Fruit fly (Drosophila melanogaster) S2 (cell line): ENCODE results near the gene Idh3b.

Experiments used
- CG8478 ChIP-seq: fragments of >200 bp; optimal IDR thresholded peaks from 2 replicates; lab custom pipeline; 2018
- CTCF ChIP-seq, 2 experiments: fragments of >200 bp; optimal IDR thresholded peaks; 2 replicates each; lab custom pipeline; 2018

Idh3b gene

DNA sequence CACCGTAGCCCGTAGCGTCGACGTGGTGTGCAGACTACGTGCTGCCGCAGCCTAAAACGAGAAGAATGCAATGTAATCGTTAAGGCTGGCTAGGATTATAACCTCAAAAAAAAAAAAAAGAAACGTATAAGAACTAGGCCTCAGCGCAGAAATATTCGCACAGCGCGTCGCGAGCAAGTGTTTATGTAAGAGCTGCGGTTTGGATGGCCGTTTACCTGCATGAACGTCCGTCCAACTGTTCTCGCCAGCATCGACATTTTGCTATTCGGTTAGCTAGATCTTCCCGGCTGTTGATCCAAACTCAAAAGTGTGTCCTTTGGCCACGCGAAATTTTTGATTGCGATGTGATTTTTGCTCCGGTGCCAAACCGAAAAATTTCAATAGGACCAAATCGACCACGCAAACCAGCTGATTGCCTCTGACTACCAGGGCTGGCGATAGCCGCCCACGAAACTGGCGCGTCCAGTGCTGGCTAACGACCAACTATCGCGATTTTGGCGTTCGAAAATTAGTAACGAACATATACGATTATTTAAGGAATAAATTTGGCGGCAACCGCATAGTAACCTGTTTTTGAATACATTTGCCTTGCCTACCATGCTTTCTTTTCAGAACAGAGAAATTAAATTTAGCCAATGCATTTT lies at the start of gene Idh3b:
TSS of gene Idh3b (minus strand) at position 606 of the 644 bp plus-strand sequence.
- TF ChIP-seq CG8478 (no peak), CTCF (optimal IDR thresholded peaks at IDR 0.05; lab: Kevin White, UChicago) (peak; percentile 6 to 39)

DNA sequence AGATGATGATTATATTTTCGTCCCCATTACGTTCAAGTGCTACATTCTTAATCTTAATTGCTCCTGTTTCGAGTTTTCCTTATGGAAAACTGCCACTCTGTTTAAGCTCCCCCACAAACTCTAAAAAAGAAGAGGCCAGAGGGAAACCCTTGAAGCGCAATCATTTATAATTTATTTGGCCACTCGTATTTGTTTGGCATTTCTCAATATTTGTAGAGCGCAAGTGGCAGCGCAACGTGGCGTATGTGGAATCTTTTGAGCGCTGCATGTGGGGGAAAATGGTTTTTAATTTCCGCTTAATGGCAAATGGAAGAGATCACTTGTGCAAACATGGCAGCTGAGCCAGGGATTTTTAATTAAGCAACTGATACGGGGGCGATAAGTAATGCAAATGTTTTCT lies 48.1 kb upstream of the Idh3b start:
- TF ChIP-seq CG8478 = no peak
- no peak for TF ChIP-seq CTCF (optimal IDR thresholded peaks at IDR 0.05; lab: Kevin White, UChicago)

DNA sequence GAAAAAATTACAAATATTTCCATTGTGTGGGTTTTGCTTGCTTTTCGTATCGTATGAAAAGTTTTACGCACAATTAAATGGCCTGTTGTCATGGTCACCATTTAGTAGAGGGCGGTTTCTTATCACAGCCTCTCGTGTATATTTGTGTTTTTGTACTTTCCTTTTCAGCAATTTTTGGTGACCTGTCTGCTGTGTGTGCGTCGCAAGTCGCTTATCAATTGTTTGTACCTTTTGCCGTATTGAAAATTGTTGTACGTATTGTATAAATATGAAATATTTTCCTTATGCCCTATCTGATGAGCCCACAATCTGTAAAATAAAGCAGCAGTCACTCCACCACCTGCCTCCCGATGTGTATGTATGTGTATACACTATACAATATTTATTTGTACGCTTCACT lies 47.3 kb upstream of the Idh3b start:
- no peak for TF ChIP-seq CG8478
- no peak for TF ChIP-seq CTCF (optimal IDR thresholded peaks at IDR 0.05; lab: Kevin White, UChicago)

DNA sequence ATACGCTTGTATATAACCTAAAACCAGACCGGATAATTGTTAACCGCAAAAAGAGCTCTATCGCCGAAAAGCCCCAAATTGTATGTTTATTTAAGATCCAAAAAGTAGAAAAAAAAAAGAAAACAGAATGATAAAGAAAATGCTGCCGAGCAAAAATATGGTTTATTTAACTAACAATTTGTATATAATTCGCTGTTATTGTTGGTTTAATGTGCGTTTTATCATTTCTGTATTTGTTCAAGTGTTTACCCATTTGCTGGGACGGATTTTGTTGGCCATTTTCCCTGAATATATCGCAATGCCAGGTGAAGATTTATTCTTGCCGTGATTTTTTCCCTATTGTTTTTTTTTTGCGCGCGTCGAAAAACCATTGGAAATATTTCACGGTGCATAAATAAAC lies 37.9 kb upstream of the Idh3b start:
- TF ChIP-seq CG8478 = no peak
- no peak for TF ChIP-seq CTCF (optimal IDR thresholded peaks at IDR 0.05; lab: Kevin White, UChicago)

DNA sequence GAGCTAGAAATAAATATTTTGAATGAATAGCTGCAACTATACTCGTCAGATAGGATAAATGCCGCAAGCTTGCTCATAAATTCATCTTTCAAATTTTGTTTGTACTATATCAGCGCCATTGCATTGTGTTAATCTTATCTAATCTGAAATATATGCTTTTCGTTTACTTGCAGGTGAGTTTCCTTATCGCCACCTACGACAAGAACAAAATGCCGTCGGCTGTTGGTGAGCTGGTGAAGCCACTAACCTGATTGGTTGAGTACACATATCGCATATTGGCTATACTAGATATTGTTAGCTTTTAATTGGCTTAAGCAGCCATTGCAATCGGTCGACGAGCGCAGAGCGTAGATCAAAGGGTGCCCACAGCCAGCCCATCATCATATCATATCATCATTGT lies 34.6 kb upstream of the Idh3b start:
- no peak for TF ChIP-seq CTCF (optimal IDR thresholded peaks at IDR 0.05; lab: Kevin White, UChicago)
- TF ChIP-seq CG8478 = no peak

DNA sequence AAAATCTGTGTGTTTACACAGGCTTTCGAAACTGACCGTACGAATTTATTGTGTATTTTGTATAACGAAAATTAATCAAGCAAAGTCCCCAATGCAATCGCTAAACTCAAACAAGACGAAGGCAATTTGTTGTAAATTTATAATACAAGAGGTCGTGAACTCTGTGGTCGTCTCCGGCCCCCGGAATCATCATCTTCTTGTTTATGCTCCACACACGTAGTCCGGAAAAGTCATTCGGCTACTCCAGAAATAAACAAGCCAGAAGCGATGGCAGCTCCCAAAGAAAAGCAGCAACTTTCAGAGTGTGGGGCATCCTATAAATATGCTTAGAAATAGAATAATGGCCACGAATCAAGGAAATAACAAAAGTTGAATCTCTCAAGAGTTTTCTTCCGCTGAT lies 34.0 kb upstream of the Idh3b start:
- TF ChIP-seq CTCF (optimal IDR thresholded peaks at IDR 0.05; lab: Kevin White, UChicago) = no peak
- no peak for TF ChIP-seq CG8478

DNA sequence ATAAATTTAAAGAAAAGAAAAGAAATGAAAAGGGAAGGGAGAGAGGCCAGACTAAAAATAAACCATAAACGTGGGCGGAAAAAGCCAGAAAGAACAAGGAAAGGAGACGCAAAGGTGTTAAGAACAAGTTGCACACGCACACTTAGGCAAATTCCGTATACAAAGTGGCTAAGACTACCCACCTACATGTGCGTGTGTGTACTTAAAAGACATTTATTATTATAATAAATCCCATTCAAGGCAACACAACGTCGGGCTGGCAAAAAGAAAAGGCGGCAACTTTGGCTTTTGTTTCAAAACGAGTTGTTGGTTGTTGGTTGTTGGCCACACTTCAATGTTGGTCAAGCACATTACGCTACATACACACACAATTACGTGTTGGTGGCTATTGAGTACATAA lies 33.1 kb upstream of the Idh3b start:
- TF ChIP-seq CTCF (optimal IDR thresholded peaks at IDR 0.05; lab: Kevin White, UChicago) (no peak), CG8478 (no peak)

DNA sequence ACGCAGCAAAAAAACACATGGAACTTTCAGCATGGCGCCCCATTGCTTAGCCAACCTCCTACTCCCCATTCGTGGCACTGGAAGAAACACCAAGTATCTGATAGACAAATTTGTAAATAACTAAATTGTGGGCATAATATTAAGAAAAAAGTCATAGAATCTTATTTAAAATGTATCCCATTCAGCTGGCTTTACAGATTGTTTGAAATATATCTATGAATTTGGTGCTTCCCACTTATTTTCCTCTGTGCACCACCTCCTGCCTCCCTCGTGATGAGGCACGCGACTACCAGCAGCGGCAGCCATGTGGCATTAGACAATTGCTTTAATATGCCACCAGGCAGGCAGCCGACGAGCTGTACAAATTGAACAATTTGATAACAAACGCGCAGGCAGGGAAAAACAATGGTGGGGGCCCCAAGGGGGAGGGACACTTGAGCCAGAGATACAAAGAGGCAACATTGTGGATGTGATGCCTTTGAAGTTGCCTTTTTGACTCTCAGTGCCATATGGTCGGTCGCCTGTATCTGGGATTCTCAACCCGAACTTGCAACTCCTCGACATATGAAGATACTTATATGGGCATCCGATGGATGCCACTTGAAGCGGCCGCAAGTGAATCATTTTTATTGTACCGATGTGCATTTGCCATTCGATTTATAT lies 30.1 kb upstream of the Idh3b start:
- no peak for TF ChIP-seq CG8478
- no peak for TF ChIP-seq CTCF (optimal IDR thresholded peaks at IDR 0.05; lab: Kevin White, UChicago)

DNA sequence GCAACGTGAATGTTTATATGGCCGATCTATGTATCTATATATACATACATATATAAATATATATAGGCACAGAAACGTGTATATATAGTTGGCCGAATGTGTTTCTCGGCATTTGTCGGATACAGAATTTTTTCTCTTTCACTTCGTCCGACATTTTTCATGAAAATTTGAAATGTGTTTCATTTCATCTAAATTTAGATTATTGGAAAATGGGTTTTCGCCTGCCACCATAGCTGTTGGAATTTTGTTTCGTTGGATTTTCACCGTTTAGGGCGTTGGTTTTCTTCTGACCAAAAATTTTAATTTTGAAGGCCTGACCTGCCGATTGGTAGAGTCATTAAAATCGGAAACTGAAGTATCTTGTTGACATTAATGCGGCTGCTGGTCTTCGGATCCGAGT lies 28.2 kb upstream of the Idh3b start:
- TF ChIP-seq CTCF (optimal IDR thresholded peaks at IDR 0.05; lab: Kevin White, UChicago) = no peak
- TF ChIP-seq CG8478 = no peak

DNA sequence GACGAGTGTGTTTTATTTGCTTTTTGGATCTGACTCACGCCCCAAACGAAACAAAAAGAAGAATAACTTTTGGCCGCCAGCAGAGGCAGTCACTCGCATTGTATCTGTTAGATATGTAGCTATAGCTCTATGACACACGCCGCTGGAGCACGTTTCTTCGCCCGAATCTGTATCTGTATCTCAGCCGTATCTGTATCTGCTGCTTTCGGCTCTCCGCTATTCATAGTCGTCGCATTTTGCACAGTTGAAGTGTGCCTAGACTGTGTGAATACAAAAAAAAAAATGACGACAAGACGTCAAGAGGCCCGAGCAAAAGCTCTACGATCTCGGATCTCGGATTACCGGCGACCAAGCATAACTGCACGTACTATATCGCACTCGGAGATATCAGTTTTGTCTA lies 27.5 kb upstream of the Idh3b start:
- TF ChIP-seq CG8478 (no peak), CTCF (optimal IDR thresholded peaks at IDR 0.05; lab: Kevin White, UChicago) (no peak)

DNA sequence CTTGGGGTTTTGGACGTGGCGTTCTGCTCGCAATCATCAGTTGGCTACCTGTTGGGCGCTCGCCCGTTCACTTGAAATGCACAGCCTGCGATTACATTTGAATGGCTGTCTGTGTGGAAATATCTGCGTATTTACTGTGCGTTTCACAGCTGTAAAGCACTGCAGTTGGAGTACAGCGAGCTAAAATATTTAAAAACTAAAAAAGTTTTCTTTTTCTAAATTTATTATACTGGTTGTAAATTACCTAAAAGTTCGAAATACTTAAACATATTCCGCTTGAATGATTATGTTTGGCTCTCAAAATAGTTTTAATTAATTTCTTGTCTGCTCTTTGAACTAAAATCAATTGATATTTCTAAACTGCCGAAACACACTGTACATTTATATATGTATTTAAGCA lies 27.0 kb upstream of the Idh3b start:
- TF ChIP-seq CG8478 (no peak), CTCF (optimal IDR thresholded peaks at IDR 0.05; lab: Kevin White, UChicago) (no peak)

DNA sequence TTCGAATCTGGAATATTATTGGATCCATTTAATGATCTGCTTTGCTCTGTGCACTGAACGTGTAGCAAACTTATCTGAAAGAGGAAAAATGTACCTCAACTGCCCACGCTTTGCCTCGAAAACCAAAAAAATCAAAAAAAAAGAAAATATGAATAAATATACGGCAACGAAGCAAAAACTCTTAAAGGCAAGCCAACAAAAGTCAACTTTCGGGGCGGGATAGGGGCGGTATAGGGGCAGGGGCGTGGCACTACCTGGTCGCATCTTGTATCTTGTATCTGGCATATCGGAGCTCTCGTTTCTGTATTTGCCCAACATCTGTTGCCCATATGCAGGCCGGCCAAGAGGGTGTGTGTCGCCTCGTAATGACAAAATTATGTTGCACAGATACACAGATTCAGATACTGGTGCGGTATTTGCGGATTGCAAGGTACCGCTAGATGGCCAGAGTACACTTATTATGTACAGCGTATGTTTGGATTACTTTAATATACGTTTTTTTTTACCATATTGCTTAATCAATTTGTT lies 25.3 kb upstream of the Idh3b start:
- TF ChIP-seq CG8478 = no peak
- no peak for TF ChIP-seq CTCF (optimal IDR thresholded peaks at IDR 0.05; lab: Kevin White, UChicago)

DNA sequence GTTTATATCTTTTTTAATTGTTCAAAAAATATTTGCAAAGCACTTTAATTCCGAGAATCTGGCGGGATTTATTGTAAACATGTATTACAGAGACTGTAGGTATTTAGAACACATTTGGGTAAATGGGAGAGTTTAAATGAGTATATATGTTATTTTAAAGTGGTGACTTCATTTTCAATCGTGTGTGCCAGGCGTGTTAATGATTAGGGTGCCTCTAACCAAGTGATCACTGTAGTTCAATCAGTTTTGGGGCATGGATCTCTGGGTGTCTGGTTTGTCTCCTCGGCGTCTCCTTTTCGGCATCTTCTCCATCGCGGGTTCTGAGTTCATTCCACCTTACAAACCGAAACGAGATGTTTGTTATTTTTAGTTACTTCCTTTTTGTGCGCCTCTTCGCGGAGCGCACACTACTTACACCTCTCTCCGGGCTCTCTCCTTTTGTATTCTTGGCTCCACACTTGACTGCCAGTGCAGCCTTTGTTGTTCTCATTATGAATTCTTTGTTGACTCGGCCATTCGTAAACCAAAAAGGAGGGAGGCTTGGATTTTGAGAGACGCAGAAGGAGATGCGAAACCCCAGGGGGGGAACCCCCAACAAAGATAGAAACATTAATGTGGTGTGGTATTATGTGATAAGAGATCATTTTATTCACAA lies 24.7 kb upstream of the Idh3b start:
- no peak for TF ChIP-seq CTCF (optimal IDR thresholded peaks at IDR 0.05; lab: Kevin White, UChicago)
- TF ChIP-seq CG8478 = no peak

DNA sequence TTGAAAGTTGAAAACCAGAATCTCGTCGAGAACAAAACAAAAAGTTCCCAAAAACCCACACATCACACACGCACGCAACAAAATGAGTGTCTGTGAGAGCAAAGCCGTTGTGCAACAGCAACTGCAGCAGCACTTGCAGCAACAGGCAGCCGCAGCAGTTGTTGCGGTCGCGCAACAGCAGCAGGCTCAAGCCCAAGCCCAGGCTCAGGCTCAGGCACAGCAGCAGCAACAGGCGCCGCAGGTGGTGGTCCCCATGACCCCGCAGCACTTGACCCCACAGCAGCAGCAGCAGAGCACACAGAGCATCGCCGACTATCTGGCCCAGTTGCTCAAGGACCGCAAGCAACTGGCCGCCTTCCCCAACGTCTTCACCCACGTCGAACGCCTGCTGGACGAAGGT lies 23.8 kb upstream of the Idh3b start:
- no peak for TF ChIP-seq CTCF (optimal IDR thresholded peaks at IDR 0.05; lab: Kevin White, UChicago)
- no peak for TF ChIP-seq CG8478

DNA sequence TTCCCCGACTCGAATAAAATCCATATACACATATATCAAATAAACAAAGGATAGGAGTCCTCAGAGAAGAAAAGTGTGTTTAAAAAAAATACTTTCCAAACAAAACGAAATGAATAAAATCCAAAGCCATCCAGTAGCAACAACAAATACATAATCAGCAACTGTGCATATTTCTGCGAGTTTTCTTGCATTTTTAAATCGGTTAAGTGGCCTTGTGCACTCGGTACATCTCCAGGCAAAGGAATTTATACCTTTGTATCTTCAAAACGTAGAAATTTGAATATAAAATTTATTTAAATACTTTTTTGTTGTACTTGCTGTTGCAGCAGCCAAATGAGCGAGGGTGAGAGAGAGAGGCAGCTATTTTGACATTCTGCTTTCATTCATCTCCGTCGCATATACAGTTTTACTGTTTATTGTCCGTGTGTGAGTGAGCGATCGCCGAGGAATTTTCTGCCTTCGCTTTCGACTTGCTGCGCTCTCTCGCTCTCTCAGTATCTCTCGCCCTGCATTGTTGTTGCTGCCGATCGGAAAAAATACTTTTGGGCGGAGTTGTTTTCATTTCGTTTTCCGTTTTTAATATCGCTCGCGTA lies 23.2 kb upstream of the Idh3b start:
- TF ChIP-seq CTCF (optimal IDR thresholded peaks at IDR 0.05; lab: Kevin White, UChicago) (no peak), CG8478 (no peak)
